Worm (Caenorhabditis elegans) whole organism, mixed stage, embryonic: ENCODE data around the gene ora-1.

Source experiments
- M03D4.4 ChIP-seq: sonication (generic microtip); optimal IDR thresholded peaks from 2 replicates; lab custom pipeline; 2017; ENCODE audit warnings: mild to moderate bottlenecking, missing genetic modification characterization, missing compliant biosample characterization
- cnd-1 ChIP-seq: fragments of 200-800 bp; sonication (Bioruptor generic); optimal IDR thresholded peaks from 2 replicates; lab custom pipeline; 2018; ENCODE audit warnings: mild to moderate bottlenecking, missing genetic modification characterization, missing compliant biosample characterization
- elt-3 ChIP-seq: fragments of 150-350 bp; optimal IDR thresholded peaks from 2 replicates; lab custom pipeline; 2014; ENCODE audit warnings: missing biosample characterization, missing genetic modification characterization
- lin-13 ChIP-seq: fragments of 150-350 bp; optimal IDR thresholded peaks from 2 replicates; lab custom pipeline; 2014; ENCODE audit warnings: missing biosample characterization, missing genetic modification characterization
- lsy-2 ChIP-seq: fragments of 150-350 bp; optimal IDR thresholded peaks from 2 replicates; lab custom pipeline; 2014; ENCODE audit warnings: missing biosample characterization, missing genetic modification characterization
- mab-5 ChIP-seq: fragments of 150-350 bp; optimal IDR thresholded peaks from 2 replicates; lab custom pipeline; 2014; ENCODE audit warnings: missing biosample characterization, missing genetic modification characterization
- nhr-28 ChIP-seq: fragments of 150-350 bp; optimal IDR thresholded peaks from 2 replicates; lab custom pipeline; 2014; ENCODE audit warnings: missing biosample characterization, missing genetic modification characterization
- snpc-4 ChIP-seq: fragments of 150-350 bp; optimal IDR thresholded peaks from 2 replicates; lab custom pipeline; 2014; ENCODE audit warnings: missing biosample characterization, missing genetic modification characterization
- unc-39 ChIP-seq: fragments of 150-350 bp; optimal IDR thresholded peaks from 2 replicates; lab custom pipeline; 2014; ENCODE audit warnings: missing biosample characterization, missing genetic modification characterization
- unc-62 ChIP-seq: fragments of 150-350 bp; optimal IDR thresholded peaks from 2 replicates; lab custom pipeline; 2014; ENCODE audit warnings: missing biosample characterization, missing genetic modification reagents, missing genetic modification characterization
- ztf-11 ChIP-seq: fragments of 150-350 bp; optimal IDR thresholded peaks from 2 replicates; lab custom pipeline; 2014; ENCODE audit warnings: missing biosample characterization, missing genetic modification characterization

- TF ChIP-seq nhr-28 (tag; lab: Kevin White, UChicago) = no peak
- TF ChIP-seq snpc-4 = no peak
- no peak for TF ChIP-seq ztf-11
- TF ChIP-seq mab-5 (tag; lab: Kevin White, UChicago) = no peak
- no peak for TF ChIP-seq unc-39
- no peak for TF ChIP-seq elt-3 (tag; lab: Kevin White, UChicago)
- no peak for TF ChIP-seq lin-13 (tag; lab: Kevin White, UChicago)
- TF ChIP-seq cnd-1 = no peak
- TF ChIP-seq lsy-2 = no peak
- no peak for TF ChIP-seq M03D4.4 (tag; lab: Kevin White, UChicago)
- TF ChIP-seq unc-62 (GFP tag; lab: Kevin White, UChicago) = no peak
Measured at ce11 chrIV:7931873-7932272, 45.8 kb upstream of the ora-1 start.
